Fruit fly (Drosophila melanogaster): ENCODE data around the gene dia.
A peak's percentile ranks its signal among the peaks of the same experiment; 100 is the strongest.

DNA sequence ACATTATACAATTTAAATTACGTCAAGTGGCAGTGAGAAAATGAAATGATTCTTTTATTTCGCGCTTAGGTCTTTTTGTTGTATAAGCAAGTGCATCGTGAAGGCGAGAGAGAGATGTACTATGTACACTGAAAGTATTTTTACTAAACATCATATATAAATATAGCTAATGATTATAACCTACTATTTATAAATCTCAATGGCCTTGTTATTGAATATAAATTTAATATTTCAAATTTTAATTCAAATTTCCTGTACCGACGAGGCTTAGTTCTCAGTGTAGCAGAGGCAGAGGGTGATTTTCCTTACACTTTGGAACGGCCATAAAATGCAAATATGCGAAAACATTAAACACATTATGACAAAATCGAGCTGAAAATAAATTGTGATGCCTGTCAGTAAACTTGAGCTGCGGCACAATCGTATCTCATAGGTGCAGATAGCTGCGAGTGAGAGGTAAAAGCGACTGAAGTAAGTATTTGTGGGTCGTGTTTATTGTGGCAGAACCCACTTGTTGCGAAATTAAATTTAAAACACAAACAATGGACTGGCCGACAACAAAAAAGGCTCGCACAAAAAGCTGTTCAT, 4.1 kb downstream of the dia start:
- TF ChIP-seq CG10669 (GFP tag; optimal IDR thresholded peaks at IDR 0.05) (peak; percentile 80), CG7368 (GFP tag; optimal IDR thresholded peaks at IDR 0.05) (peak; percentile 74), CG6163 (GFP tag; IDR thresholded peaks at IDR 0.05) (peak; percentile 86), Sox14 (GFP tag; optimal IDR thresholded peaks at IDR 0.05) (peak; percentile 52), fkh (GFP tag; optimal IDR thresholded peaks at IDR 0.05) (no peak), CG15336 (GFP tag; IDR thresholded peaks at IDR 0.05) (peak; percentile 84), OdsH (GFP tag; optimal IDR thresholded peaks at IDR 0.05) (peak; percentile 80), eg (GFP tag; IDR thresholded peaks at IDR 0.05) (peak; percentile 86), CG6854 (GFP tag; optimal IDR thresholded peaks at IDR 0.05) (peak; percentile 60)
